Fruit fly (Drosophila melanogaster): ENCODE data around the gene CSN8.

The CSN8 gene

dm6 chr2L:8370364-8371326 is 6.0 kb downstream of the CSN8 start, which contains the start of gene CG17292 (continued):
- TF ChIP-seq B-H2 (GFP tag; optimal IDR thresholded peaks at IDR 0.05): peak; percentile 74
- peak; percentile 46 for TF ChIP-seq lmd (GFP tag; IDR thresholded peaks at IDR 0.05)
- no peak for TF ChIP-seq Spps (tag; optimal IDR thresholded peaks at IDR 0.05)
- TF ChIP-seq danr (GFP tag; IDR thresholded peaks at IDR 0.05): no peak
- peak; percentile 32 for TF ChIP-seq sens (GFP tag)
- TF ChIP-seq CG1233 (GFP tag; optimal IDR thresholded peaks at IDR 0.05): peak; percentile 4
- TF ChIP-seq CG7745 (tag; optimal IDR thresholded peaks at IDR 0.05): no peak
- TF ChIP-seq tup (GFP tag; optimal IDR thresholded peaks at IDR 0.05): no peak
- TF ChIP-seq cad (GFP tag; optimal IDR thresholded peaks at IDR 0.05): no peak
- TF ChIP-seq zen2 (GFP tag; IDR thresholded peaks at IDR 0.05; ENCODE audit: partially characterized antibody): peak; percentile 82
- no peak for TF ChIP-seq h (optimal IDR thresholded peaks at IDR 0.05)
- no peak for TF ChIP-seq ro (GFP tag; IDR thresholded peaks at IDR 0.05)
- peak; percentile 53; the same call in 1 of the 2 replicates for TF ChIP-seq CG14441 (GFP tag; IDR thresholded peaks at IDR 0.05)
- peak; percentile 40; the same call in 1 of the 2 replicates for TF ChIP-seq cas (GFP tag; IDR thresholded peaks at IDR 0.05)
- no peak for TF ChIP-seq CG9876 (GFP tag; optimal IDR thresholded peaks at IDR 0.05)
- peak; percentile 12 for TF ChIP-seq CG15011 (GFP tag; optimal IDR thresholded peaks at IDR 0.05)
- TF ChIP-seq peb (GFP tag; IDR thresholded peaks at IDR 0.05): no peak
- no peak for TF ChIP-seq Camta (GFP tag; optimal IDR thresholded peaks at IDR 0.05)
- peak; percentile 27 for TF ChIP-seq CHES-1-like (GFP tag; optimal IDR thresholded peaks at IDR 0.05)
- peak; percentile 46 for TF ChIP-seq Myb (GFP tag; optimal IDR thresholded peaks at IDR 0.05)
- TF ChIP-seq CG17829 (tag; optimal IDR thresholded peaks at IDR 0.05): no peak
- no peak for TF ChIP-seq CG30403 (GFP tag; optimal IDR thresholded peaks at IDR 0.05)
- no peak for TF ChIP-seq CG4404 (GFP tag; IDR thresholded peaks at IDR 0.05)
- TF ChIP-seq CG9727 (GFP tag; optimal IDR thresholded peaks at IDR 0.05): peak; percentile 45
- peak; percentile 17 for TF ChIP-seq grn (GFP tag; optimal IDR thresholded peaks at IDR 0.05)
- TF ChIP-seq CG12942 (GFP tag; optimal IDR thresholded peaks at IDR 0.05): peak; percentile 26
- no peak for TF ChIP-seq toy (GFP tag; IDR thresholded peaks at IDR 0.05)
- no peak for TF ChIP-seq C15 (GFP tag; IDR thresholded peaks at IDR 0.05)
- no peak for TF ChIP-seq psq (GFP tag; optimal IDR thresholded peaks at IDR 0.05)
- peak; percentile 33 for TF ChIP-seq CG8089 (GFP tag; optimal IDR thresholded peaks at IDR 0.05)
- peak; percentile 49 for TF ChIP-seq Dp (GFP tag; optimal IDR thresholded peaks at IDR 0.05)
- TF ChIP-seq CG6689 (GFP tag; IDR thresholded peaks at IDR 0.05): peak; percentile 27; the same call in 1 of the 2 replicates
- TF ChIP-seq zfh2 (GFP tag; optimal IDR thresholded peaks at IDR 0.05): peak; percentile 1
- peak; percentile 65 for TF ChIP-seq Dad (GFP tag; optimal IDR thresholded peaks at IDR 0.05)
- peak; percentile 58 for TF ChIP-seq Drgx (GFP tag; IDR thresholded peaks at IDR 0.05)
- peak; percentile 85 for TF ChIP-seq CrebB (tag; optimal IDR thresholded peaks at IDR 0.05)
- TF ChIP-seq Lpt (GFP tag; optimal IDR thresholded peaks at IDR 0.05): no peak
- TF ChIP-seq CG11398 (GFP tag; optimal IDR thresholded peaks at IDR 0.05): peak; percentile 50
- TF ChIP-seq CG15479 (GFP tag; optimal IDR thresholded peaks at IDR 0.05): no peak
- TF ChIP-seq Nf-YC (tag; optimal IDR thresholded peaks at IDR 0.05): peak; percentile 97
- no peak for TF ChIP-seq Doc2 (GFP tag; IDR thresholded peaks at IDR 0.05)
- peak; percentile 92 for TF ChIP-seq rib (GFP tag; IDR thresholded peaks at IDR 0.05)
- peak; percentile 58; the same call in 2 of the 3 replicates for TF ChIP-seq CG6175 (GFP tag; IDR thresholded peaks at IDR 0.05)
- TF ChIP-seq dmrt99B (tag; optimal IDR thresholded peaks at IDR 0.05): peak; percentile 40
- no peak for TF ChIP-seq Elba2 (GFP tag; optimal IDR thresholded peaks at IDR 0.05)
- TF ChIP-seq Optix (GFP tag; IDR thresholded peaks at IDR 0.05): peak; percentile 62; the same call in 2 of the 3 replicates
- no peak for TF ChIP-seq CG18262 (tag; optimal IDR thresholded peaks at IDR 0.05)
- TF ChIP-seq Six4 (GFP tag; optimal IDR thresholded peaks at IDR 0.05): no peak
- peak; percentile 83 for TF ChIP-seq nerfin-2 (GFP tag; IDR thresholded peaks at IDR 0.05; ENCODE audit: partially characterized antibody)
- peak; percentile 86 for TF ChIP-seq kah (GFP tag; optimal IDR thresholded peaks at IDR 0.05)

All from whole organism, embryonic.